Fruit fly (Drosophila melanogaster) whole organism, embryonic: ENCODE measurements around the gene ZnT77C.

Source experiments
- CG10209 ChIP-seq: fragments of 200-800 bp; sonication (Bioruptor generic); optimal IDR thresholded peaks from 3 replicates; lab custom pipeline; 2017; ENCODE audit warnings: missing biosample characterization, mild to moderate bottlenecking, missing genetic modification characterization, missing genetic modification reagents
- CG10274 ChIP-seq: fragments of 200-800 bp; sonication (Bioruptor generic); optimal IDR thresholded peaks from 3 replicates; lab custom pipeline; 2017; ENCODE audit warnings: missing biosample characterization, mild to moderate bottlenecking, missing genetic modification characterization
- CG11247 ChIP-seq: fragments of 200-800 bp; sonication (Bioruptor generic); IDR thresholded peaks from 2 replicates; pipeline ENCODE4 v1.3.6; 2022; ENCODE audit warnings: missing biosample characterization, missing genetic modification characterization
- CG12155 ChIP-seq: fragments of 200-800 bp; sonication (Bioruptor generic); optimal IDR thresholded peaks from 3 replicates; lab custom pipeline; 2016; ENCODE audit warnings: missing biosample characterization, missing genetic modification characterization
- CG12744 ChIP-seq: fragments of 200-800 bp; sonication (Bioruptor generic); optimal IDR thresholded peaks from 2 replicates; lab custom pipeline; 2016; ENCODE audit warnings: missing biosample characterization, missing genetic modification characterization
- CG15011 ChIP-seq: fragments of 200-800 bp; sonication (Bioruptor generic); optimal IDR thresholded peaks from 3 replicates; lab custom pipeline; 2018; ENCODE audit warnings: missing biosample characterization, mild to moderate bottlenecking, missing genetic modification characterization
- CG16815 ChIP-seq: fragments of 200-800 bp; sonication (Bioruptor generic); optimal IDR thresholded peaks from 3 replicates; lab custom pipeline; 2017; ENCODE audit warnings: missing biosample characterization, mild to moderate bottlenecking, missing genetic modification characterization
- CG17912 ChIP-seq: fragments of 200-800 bp; sonication (Bioruptor generic); optimal IDR thresholded peaks from 2 replicates; lab custom pipeline; 2018; ENCODE audit warnings: missing biosample characterization, mild to moderate bottlenecking, missing genetic modification characterization
- CG2116 ChIP-seq: fragments of 200-800 bp; sonication (Bioruptor generic); optimal IDR thresholded peaks from 3 replicates; lab custom pipeline; 2018; ENCODE audit warnings: missing biosample characterization, mild to moderate bottlenecking, missing genetic modification characterization
- CG2889 ChIP-seq: fragments of 200-800 bp; sonication (Bioruptor generic); IDR thresholded peaks from 3 replicates; pipeline ENCODE4 v1.3.6; 2022; ENCODE audit warnings: missing biosample characterization, missing genetic modification characterization
- CG3065 ChIP-seq: fragments of 200-800 bp; sonication (Bioruptor generic); optimal IDR thresholded peaks from 2 replicates; lab custom pipeline; 2016; ENCODE audit warnings: missing biosample characterization, missing genetic modification characterization
- CG31388 ChIP-seq: fragments of 200-800 bp; sonication (Bioruptor generic); optimal IDR thresholded peaks from 2 replicates; lab custom pipeline; 2016; ENCODE audit warnings: missing biosample characterization, missing genetic modification characterization
- CG3163 ChIP-seq: fragments of 200-800 bp; sonication (Bioruptor generic); optimal IDR thresholded peaks from 3 replicates; lab custom pipeline; 2016; ENCODE audit warnings: missing biosample characterization, missing genetic modification characterization
- CG4404 ChIP-seq: fragments of 200-800 bp; sonication (Bioruptor generic); IDR thresholded peaks from 2 replicates; pipeline ENCODE4 v1.3.6; 2022; ENCODE audit warnings: missing biosample characterization, missing genetic modification characterization
- CG4424 ChIP-seq: fragments of 200-800 bp; sonication (Bioruptor generic); optimal IDR thresholded peaks from 3 replicates; lab custom pipeline; 2016; ENCODE audit warnings: missing biosample characterization, missing genetic modification characterization
- CG4854 ChIP-seq: fragments of 200-800 bp; sonication (Bioruptor generic); optimal IDR thresholded peaks from 2 replicates; lab custom pipeline; 2016; ENCODE audit warnings: missing biosample characterization, missing genetic modification characterization, inconsistent platforms
- CG7963 ChIP-seq: fragments of 200-800 bp; sonication (Bioruptor generic); IDR thresholded peaks from 3 replicates; pipeline ENCODE4 v1.3.6; 2022; ENCODE audit warnings: missing biosample characterization, missing genetic modification characterization; ENCODE audit not compliant: partially characterized antibody
- CG9817 ChIP-seq: fragments of 200-800 bp; sonication (Bioruptor generic); optimal IDR thresholded peaks from 2 replicates; lab custom pipeline; 2018; ENCODE audit warnings: missing biosample characterization, mild to moderate bottlenecking, missing genetic modification characterization, moderate library complexity
- CG9876 ChIP-seq: fragments of 200-800 bp; sonication (Bioruptor generic); optimal IDR thresholded peaks from 2 replicates; lab custom pipeline; 2016; ENCODE audit warnings: missing biosample characterization, missing genetic modification characterization
- CG9932 ChIP-seq: fragments of 200-800 bp; sonication (Bioruptor generic); IDR thresholded peaks from 2 replicates; pipeline ENCODE4 v1.3.6; 2022; ENCODE audit warnings: missing biosample characterization, missing genetic modification characterization
- D ChIP-seq, 2 experiments: fragments of 200-800 bp in 1 of 2; fragments of >200 bp in 1 of 2; sonication (Bioruptor generic) in 1 of 2; optimal IDR thresholded peaks; 2 replicates in 1 of 2; 3 replicates in 1 of 2; lab custom pipeline; 2017; ENCODE audit warnings: mild to moderate bottlenecking in 1 of 2, missing biosample characterization in 1 of 2, missing genetic modification characterization in 1 of 2, missing genetic modification reagents in 1 of 2
- Dip2 ChIP-seq: fragments of 200-800 bp; sonication (Bioruptor generic); IDR thresholded peaks from 2 replicates; pipeline ENCODE4 v1.3.6; 2022; ENCODE audit warnings: missing biosample characterization, missing genetic modification characterization
- HmgZ ChIP-seq: fragments of 200-800 bp; sonication (Bioruptor generic); optimal IDR thresholded peaks from 2 replicates; lab custom pipeline; 2018; ENCODE audit warnings: missing biosample characterization, mild to moderate bottlenecking, missing genetic modification characterization
- Mes4 ChIP-seq: fragments of 200-800 bp; sonication (Bioruptor generic); optimal IDR thresholded peaks from 2 replicates; lab custom pipeline; 2016; ENCODE audit warnings: missing biosample characterization, missing genetic modification characterization
- NC2α ChIP-seq: fragments of 200-800 bp; sonication (Bioruptor generic); optimal IDR thresholded peaks from 2 replicates; lab custom pipeline; 2016; ENCODE audit warnings: missing biosample characterization, missing genetic modification characterization
- Nf-YB ChIP-seq: fragments of 200-800 bp; sonication (Bioruptor generic); optimal IDR thresholded peaks from 3 replicates; lab custom pipeline; 2019; ENCODE audit warnings: missing biosample characterization, mild to moderate bottlenecking, missing genetic modification characterization, moderate library complexity
- Pdp1 ChIP-seq, 2 experiments: fragments of 200-800 bp; sonication (Bioruptor generic); optimal IDR thresholded peaks; 3 replicates each; lab custom pipeline; 2016; ENCODE audit warnings: missing biosample characterization in 2 of 2, missing genetic modification characterization in 2 of 2, mild to moderate bottlenecking in 1 of 2, moderate library complexity in 1 of 2
- Trl ChIP-seq, 3 experiments: fragments of >200 bp in 2 of 3; fragments of 200-800 bp in 1 of 3; sonication (Bioruptor generic) in 1 of 3; optimal IDR thresholded peaks; 2 replicates in 1 of 3; 3 replicates in 2 of 3; lab custom pipeline; 2016 to 2017; ENCODE audit warnings: missing biosample characterization in 1 of 3, missing genetic modification characterization in 1 of 3
- abd-A ChIP-seq: fragments of 200-800 bp; sonication (Bioruptor generic); optimal IDR thresholded peaks from 3 replicates; lab custom pipeline; 2019; ENCODE audit warnings: missing biosample characterization, mild to moderate bottlenecking, missing genetic modification characterization, moderate library complexity
- ara ChIP-seq: fragments of 200-800 bp; sonication (Bioruptor generic); IDR thresholded peaks from 2 replicates; pipeline ENCODE4 v1.3.6; 2022; ENCODE audit warnings: missing biosample characterization, missing genetic modification characterization
- az2 ChIP-seq: fragments of 200-800 bp; sonication (Bioruptor generic); optimal IDR thresholded peaks from 3 replicates; lab custom pipeline; 2016; ENCODE audit warnings: missing biosample characterization, missing genetic modification characterization
- bcd ChIP-seq: fragments of 200-800 bp; sonication (Bioruptor generic); optimal IDR thresholded peaks from 2 replicates; lab custom pipeline; 2017; ENCODE audit warnings: missing biosample characterization, mild to moderate bottlenecking, missing genetic modification characterization
- btn ChIP-seq: fragments of 200-800 bp; sonication (Bioruptor generic); optimal IDR thresholded peaks from 2 replicates; lab custom pipeline; 2016; ENCODE audit warnings: missing biosample characterization, missing genetic modification characterization
- cg ChIP-seq: fragments of 200-800 bp; sonication (Bioruptor generic); optimal IDR thresholded peaks from 3 replicates; lab custom pipeline; 2019; ENCODE audit warnings: missing biosample characterization, mild to moderate bottlenecking, missing genetic modification characterization, moderate library complexity
- corto ChIP-seq: fragments of 200-800 bp; sonication (Bioruptor generic); optimal IDR thresholded peaks from 2 replicates; lab custom pipeline; 2016; ENCODE audit warnings: missing biosample characterization, mild to moderate bottlenecking, missing genetic modification characterization, moderate library complexity
- dm ChIP-seq: fragments of 200-800 bp; sonication (Bioruptor generic); optimal IDR thresholded peaks from 3 replicates; lab custom pipeline; 2016; ENCODE audit warnings: missing biosample characterization, missing genetic modification characterization
- dmrt99B ChIP-seq: fragments of 200-800 bp; sonication (Bioruptor generic); optimal IDR thresholded peaks from 2 replicates; lab custom pipeline; 2018; ENCODE audit warnings: missing biosample characterization, mild to moderate bottlenecking, missing genetic modification characterization, moderate library complexity
- eve ChIP-seq, 2 experiments: fragments of >200 bp; optimal IDR thresholded peaks; 2 replicates each; lab custom pipeline; 2017; ENCODE audit warnings: missing biosample characterization in 2 of 2, missing genetic modification characterization in 2 of 2
- ham ChIP-seq: fragments of 200-800 bp; sonication (Bioruptor generic); IDR thresholded peaks from 2 replicates; pipeline ENCODE4 v1.3.6; 2022; ENCODE audit warnings: missing biosample characterization, missing genetic modification characterization
- klu ChIP-seq: fragments of 200-800 bp; sonication (Bioruptor generic); IDR thresholded peaks from 2 replicates; pipeline ENCODE4 v1.3.6; 2022; ENCODE audit warnings: missing biosample characterization, missing genetic modification characterization
- nom ChIP-seq: fragments of 200-800 bp; sonication (Bioruptor generic); optimal IDR thresholded peaks from 2 replicates; lab custom pipeline; 2017; ENCODE audit warnings: missing biosample characterization, missing genetic modification characterization, mild to moderate bottlenecking, moderate library complexity, missing genetic modification reagents
- rib ChIP-seq: fragments of 200-800 bp; sonication (Bioruptor generic); IDR thresholded peaks from 2 replicates; pipeline ENCODE4 v1.3.6; 2022; ENCODE audit warnings: missing biosample characterization, missing genetic modification characterization
- sens-2 ChIP-seq: fragments of 200-800 bp; sonication (Bioruptor generic); IDR thresholded peaks from 2 replicates; pipeline ENCODE4 v1.3.6; 2022; ENCODE audit warnings: missing biosample characterization, missing genetic modification characterization
- stc ChIP-seq: fragments of 200-800 bp; sonication (Bioruptor generic); IDR thresholded peaks from 2 replicates; pipeline ENCODE4 v1.3.6; 2022; ENCODE audit warnings: missing biosample characterization, missing genetic modification characterization
- toy ChIP-seq: fragments of 200-800 bp; sonication (Bioruptor generic); IDR thresholded peaks from 2 replicates; pipeline ENCODE4 v1.3.6; 2022; ENCODE audit warnings: missing biosample characterization, missing genetic modification characterization
- unpg ChIP-seq: fragments of 200-800 bp; sonication (Bioruptor generic); optimal IDR thresholded peaks from 3 replicates; lab custom pipeline; 2018; ENCODE audit warnings: missing biosample characterization, mild to moderate bottlenecking, missing genetic modification characterization, moderate library complexity
- vfl ChIP-seq: fragments of 200-800 bp; sonication (Bioruptor generic); optimal IDR thresholded peaks from 2 replicates; lab custom pipeline; 2016; ENCODE audit warnings: missing biosample characterization, missing genetic modification characterization
- yki ChIP-seq: fragments of >200 bp; optimal IDR thresholded peaks from 3 replicates; lab custom pipeline; 2018
- zen ChIP-seq: fragments of 200-800 bp; sonication (Bioruptor generic); optimal IDR thresholded peaks from 3 replicates; lab custom pipeline; 2018; ENCODE audit warnings: missing biosample characterization, mild to moderate bottlenecking, missing genetic modification characterization, moderate library complexity

Gene ZnT77C

dm6 chr3L:20526196-20526740 is 31.5 kb upstream of the ZnT77C start, which contains the start of gene Nubp2 (continued):
- peak; percentile 87 for TF ChIP-seq CG9876 (GFP tag; lab: Kevin White, UChicago)
- TF ChIP-seq CG2116 (GFP tag; lab: Kevin White, UChicago): peak; percentile 84
- TF ChIP-seq CG3065 (GFP tag; lab: Kevin White, UChicago): peak; percentile 93
- peak; percentile 71 for TF ChIP-seq CG3163
- no peak for TF ChIP-seq abd-A (tag; lab: Kevin White, UChicago)
- peak; percentile 97 for TF ChIP-seq CG9932 (GFP tag; lab: Robert Waterston, UW)
- TF ChIP-seq btn (GFP tag; lab: Kevin White, UChicago): peak; percentile 51
- TF ChIP-seq CG4424 (GFP tag; lab: Kevin White, UChicago): peak; percentile 96
- peak; percentile 64 for TF ChIP-seq CG17912
- peak; percentile 73 for TF ChIP-seq ham (GFP tag; lab: Robert Waterston, UW)
- TF ChIP-seq nom: peak; percentile 77
- peak; percentile 79 to 97 for TF ChIP-seq eve (GFP tag; optimal IDR thresholded peaks at IDR 0.05; lab: Kevin White, UChicago)
- peak; percentile 74 for TF ChIP-seq corto
- TF ChIP-seq az2 (GFP tag; lab: Kevin White, UChicago): peak; percentile 96
- TF ChIP-seq CG7963 (GFP tag; lab: Robert Waterston, UW): no peak
- TF ChIP-seq CG4854 (GFP tag; lab: Kevin White, UChicago): peak; percentile 87
- peak; percentile 1 for TF ChIP-seq yki (lab: Kevin White, UChicago)
- peak; percentile 94 for TF ChIP-seq klu
- no peak for TF ChIP-seq cg (GFP tag; lab: Kevin White, UChicago)
- TF ChIP-seq HmgZ: peak; percentile 97
- peak; percentile 90 for TF ChIP-seq Nf-YB (GFP tag; lab: Kevin White, UChicago)
- peak; percentile 95 for TF ChIP-seq vfl (GFP tag; lab: Kevin White, UChicago)
- peak; percentile 85 for TF ChIP-seq NC2α (GFP tag; lab: Kevin White, UChicago)
- TF ChIP-seq Pdp1 (GFP tag; optimal IDR thresholded peaks at IDR 0.05; lab: Kevin White, UChicago): peak; percentile 36 to 96
- no peak; the same call in 1 of the 2 replicates for TF ChIP-seq Dip2 (GFP tag; lab: Robert Waterston, UW)
- peak; percentile 88 for TF ChIP-seq CG12744 (GFP tag; lab: Kevin White, UChicago)
- peak; percentile 85; the same call in 1 of the 2 replicates for TF ChIP-seq toy
- peak; percentile 97 for TF ChIP-seq CG9817 (tag; lab: Kevin White, UChicago)
- TF ChIP-seq rib (GFP tag; lab: Robert Waterston, UW): peak; percentile 89
- TF ChIP-seq sens-2: peak; percentile 63; the same call in 1 of the 2 replicates
- peak; percentile 96 for TF ChIP-seq zen (tag; lab: Kevin White, UChicago)
- TF ChIP-seq D (optimal IDR thresholded peaks at IDR 0.05; lab: Kevin White, UChicago): no peak
- TF ChIP-seq D (GFP tag; optimal IDR thresholded peaks at IDR 0.05; lab: Kevin White, UChicago): peak; percentile 94
- TF ChIP-seq CG12155 (GFP tag; lab: Kevin White, UChicago): peak; percentile 96
- peak; percentile 96 for TF ChIP-seq CG16815 (GFP tag; lab: Kevin White, UChicago)
- peak; percentile 95 for TF ChIP-seq unpg
- TF ChIP-seq dmrt99B (tag; lab: Kevin White, UChicago): peak; percentile 93
- peak; percentile 89 for TF ChIP-seq stc
- TF ChIP-seq CG4404 (GFP tag; lab: Robert Waterston, UW): peak; percentile 96
- peak; percentile 90 for TF ChIP-seq CG11247
- TF ChIP-seq bcd: peak; percentile 96
- peak; percentile 87 for TF ChIP-seq CG31388 (GFP tag; lab: Kevin White, UChicago)
- TF ChIP-seq CG10209 (GFP tag; lab: Kevin White, UChicago): peak; percentile 96
- TF ChIP-seq ara: peak; percentile 68
- TF ChIP-seq CG2889 (GFP tag; lab: Robert Waterston, UW): no peak; the same call in 1 of the 3 replicates
- TF ChIP-seq Trl (optimal IDR thresholded peaks at IDR 0.05; lab: Kevin White, UChicago): no peak
- peak; percentile 92 for TF ChIP-seq Trl (GFP tag; optimal IDR thresholded peaks at IDR 0.05; lab: Kevin White, UChicago)
- TF ChIP-seq CG10274 (GFP tag; lab: Kevin White, UChicago): peak; percentile 82
- peak; percentile 86 for TF ChIP-seq dm (GFP tag; lab: Kevin White, UChicago)
- peak; percentile 92 for TF ChIP-seq CG15011
- TF ChIP-seq Mes4 (GFP tag; lab: Kevin White, UChicago): peak; percentile 87
